Worm (Caenorhabditis elegans): ENCODE measurements around the gene Y59A8B.24.

DNA sequence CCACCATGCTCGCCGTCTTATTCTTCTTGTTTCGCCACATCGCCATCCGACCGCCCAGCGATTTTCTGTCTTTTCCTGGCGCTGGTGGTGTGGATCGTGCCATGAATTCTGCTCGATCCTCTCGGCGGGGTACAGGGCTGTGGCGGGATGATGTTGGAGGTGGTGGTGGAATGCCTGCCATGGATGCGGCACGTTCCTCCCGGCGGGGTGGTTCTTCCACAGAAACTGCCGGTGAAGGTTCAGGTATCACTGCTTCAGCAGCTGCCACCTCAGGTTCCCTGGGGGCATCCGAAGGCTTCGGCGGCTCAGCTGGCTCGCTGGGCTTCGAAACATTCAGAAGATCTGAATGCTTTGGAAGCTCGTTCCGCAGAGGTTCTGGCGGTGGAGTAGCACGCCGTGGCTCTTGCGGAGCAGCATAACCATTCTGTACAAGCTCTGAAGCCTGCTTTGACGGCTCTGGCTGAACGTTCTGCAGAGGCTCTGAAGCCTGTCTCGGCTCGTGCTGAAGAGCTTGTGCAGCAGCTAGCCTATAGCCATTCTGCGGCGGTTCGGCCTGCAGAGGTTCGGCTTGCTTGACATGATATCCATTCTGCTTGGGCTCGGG is 6.8 kb upstream of the Y59A8B.24 start:
- no peak for TF ChIP-seq him-1 (tag; optimal IDR thresholded peaks at IDR 0.05)
- TF ChIP-seq dao-5 (tag; optimal IDR thresholded peaks at IDR 0.05), result no peak

All from whole organism, L4/young adult.